Worm (Caenorhabditis elegans) whole organism, L1 larva: ENCODE measurements around the gene lin-56.
"Not testable (repeated sequence)": the region's sequence is repeated elsewhere in the genome, so short reads cannot be mapped to it uniquely, and the experiment has no call there.

Experiments
- C04F5.9 ChIP-seq: sonication (generic microtip); optimal IDR thresholded peaks from 2 replicates; lab custom pipeline; 2016; ENCODE audit warnings: missing genetic modification characterization, missing compliant biosample characterization
- C34B4.2 ChIP-seq: sonication (generic microtip); optimal IDR thresholded peaks from 2 replicates; lab custom pipeline; 2017; ENCODE audit warnings: mild to moderate bottlenecking, missing genetic modification characterization, missing compliant biosample characterization
- F16B12.6 ChIP-seq: fragments of 150-350 bp; optimal IDR thresholded peaks from 2 replicates; lab custom pipeline; 2014; ENCODE audit warnings: missing biosample characterization, missing genetic modification characterization
- ceh-63 ChIP-seq: fragments of 200-800 bp; sonication (Bioruptor generic); optimal IDR thresholded peaks from 2 replicates; lab custom pipeline; 2018; ENCODE audit warnings: mild to moderate bottlenecking, missing genetic modification characterization, missing compliant biosample characterization
- ces-1 ChIP-seq: fragments of 150-350 bp; optimal IDR thresholded peaks from 2 replicates; lab custom pipeline; 2014; ENCODE audit warnings: missing biosample characterization, missing genetic modification reagents, missing genetic modification characterization
- dpl-1 ChIP-seq, 3 experiments: fragments of 150-350 bp in 2 of 3; sonication (generic microtip) in 1 of 3; optimal IDR thresholded peaks; 2 replicates each; lab custom pipeline; 2014 to 2017; ENCODE audit warnings: missing biosample characterization in 3 of 3, missing genetic modification characterization in 3 of 3, missing genetic modification reagents in 3 of 3
- efl-1 ChIP-seq, 4 experiments: fragments of 150-350 bp; optimal IDR thresholded peaks in 3 of 4; peaks in 1 of 4; 1 replicate in 1 of 4; 2 replicates in 3 of 4; lab custom pipeline; 2014; ENCODE audit warnings: missing biosample characterization in 2 of 4, missing genetic modification characterization in 2 of 4, missing genetic modification reagents in 2 of 4
- efl-3 ChIP-seq: fragments of 200-800 bp; sonication (Bioruptor generic); optimal IDR thresholded peaks from 2 replicates; lab custom pipeline; 2018; ENCODE audit warnings: mild to moderate bottlenecking, missing genetic modification characterization, missing compliant biosample characterization
- egl-13 ChIP-seq: sonication (generic microtip); optimal IDR thresholded peaks from 2 replicates; lab custom pipeline; 2016; ENCODE audit warnings: missing genotype, missing genetic modification reagents, missing genetic modification characterization, missing compliant biosample characterization
- elt-2 ChIP-seq: sonication (generic microtip); optimal IDR thresholded peaks from 2 replicates; lab custom pipeline; 2016; ENCODE audit warnings: missing genetic modification characterization, mild to moderate bottlenecking, inconsistent platforms, missing compliant biosample characterization, missing genetic modification reagents
- isw-1 ChIP-seq: fragments of 200-800 bp; sonication (Bioruptor generic); IDR thresholded peaks from 2 replicates; pipeline ENCODE4 v1.3.6; 2022; ENCODE audit warnings: missing genetic modification characterization, missing compliant biosample characterization
- lin-13 ChIP-seq: fragments of 150-350 bp; optimal IDR thresholded peaks from 2 replicates; lab custom pipeline; 2014; ENCODE audit warnings: missing biosample characterization, missing genetic modification reagents, missing genetic modification characterization
- lin-14 ChIP-seq: fragments of 200-800 bp; sonication (Bioruptor generic); optimal IDR thresholded peaks from 2 replicates; lab custom pipeline; 2018; ENCODE audit warnings: mild to moderate bottlenecking, missing genetic modification characterization, moderate library complexity, missing compliant biosample characterization
- lin-15B ChIP-seq: fragments of 150-350 bp; sonication (generic microtip); optimal IDR thresholded peaks from 3 replicates; lab custom pipeline; 2014; ENCODE audit warnings: missing biosample characterization, missing genetic modification characterization
- lin-35 ChIP-seq, 2 experiments: fragments of 150-350 bp; optimal IDR thresholded peaks; 2 replicates each; lab custom pipeline; 2014; ENCODE audit warnings: missing biosample characterization in 2 of 2, missing genetic modification characterization in 2 of 2, missing genetic modification reagents in 2 of 2
- lin-39 ChIP-seq: fragments of 150-350 bp; optimal IDR thresholded peaks from 2 replicates; lab custom pipeline; 2014; ENCODE audit warnings: missing biosample characterization, missing genetic modification reagents, missing genetic modification characterization
- lsy-2 ChIP-seq, 2 experiments: fragments of 150-350 bp; optimal IDR thresholded peaks; 2 replicates each; lab custom pipeline; 2014; ENCODE audit warnings: missing biosample characterization in 2 of 2, missing genetic modification characterization in 2 of 2
- mep-1 ChIP-seq: fragments of 150-350 bp; optimal IDR thresholded peaks from 2 replicates; lab custom pipeline; 2014; ENCODE audit warnings: missing biosample characterization, missing genetic modification characterization
- nhr-11 ChIP-seq: fragments of 150-350 bp; optimal IDR thresholded peaks from 2 replicates; lab custom pipeline; 2014; ENCODE audit warnings: missing biosample characterization, missing genetic modification characterization
- nhr-12 ChIP-seq: sonication (generic microtip); optimal IDR thresholded peaks from 2 replicates; lab custom pipeline; 2017; ENCODE audit warnings: missing biosample characterization, missing genetic modification characterization
- nhr-237 ChIP-seq: fragments of 150-350 bp; optimal IDR thresholded peaks from 2 replicates; lab custom pipeline; 2014; ENCODE audit warnings: missing biosample characterization, missing genetic modification characterization
- nhr-47 ChIP-seq: sonication (generic microtip); optimal IDR thresholded peaks from 2 replicates; lab custom pipeline; 2016; ENCODE audit warnings: mild to moderate bottlenecking, missing genetic modification characterization, moderate library complexity, missing compliant biosample characterization
- nhr-71 ChIP-seq: sonication (generic microtip); optimal IDR thresholded peaks from 2 replicates; lab custom pipeline; 2016; ENCODE audit warnings: mild to moderate bottlenecking, missing genetic modification characterization, moderate library complexity, missing compliant biosample characterization
- nhr-90 ChIP-seq: sonication (generic microtip); optimal IDR thresholded peaks from 2 replicates; lab custom pipeline; 2016; ENCODE audit warnings: mild to moderate bottlenecking, missing genetic modification characterization, missing compliant biosample characterization; ENCODE audit not compliant: poor library complexity
- pqm-1 ChIP-seq: sonication (generic microtip); optimal IDR thresholded peaks from 3 replicates; lab custom pipeline; 2017; ENCODE audit warnings: missing biosample characterization, missing genetic modification characterization
- snpc-4 ChIP-seq: fragments of 150-350 bp; optimal IDR thresholded peaks from 2 replicates; lab custom pipeline; 2014; ENCODE audit warnings: missing biosample characterization, missing genetic modification characterization
- sup-37 ChIP-seq: fragments of 200-800 bp; sonication (Bioruptor generic); optimal IDR thresholded peaks from 2 replicates; lab custom pipeline; 2018; ENCODE audit warnings: mild to moderate bottlenecking, missing genetic modification characterization, missing compliant biosample characterization
- tlp-1 ChIP-seq: fragments of 150-350 bp; optimal IDR thresholded peaks from 2 replicates; lab custom pipeline; 2014; ENCODE audit warnings: missing biosample characterization, missing genetic modification characterization
- unc-130 ChIP-seq: fragments of 150-350 bp; optimal IDR thresholded peaks from 2 replicates; lab custom pipeline; 2017; ENCODE audit warnings: missing biosample characterization, missing genetic modification characterization, inconsistent platforms
- unc-30 ChIP-seq: sonication (generic microtip); optimal IDR thresholded peaks from 2 replicates; lab custom pipeline; 2017; ENCODE audit warnings: missing biosample characterization, missing genetic modification characterization
- unc-62 ChIP-seq: fragments of 150-350 bp; optimal IDR thresholded peaks from 2 replicates; lab custom pipeline; 2014; ENCODE audit warnings: missing biosample characterization, missing genetic modification reagents, missing genetic modification characterization
- unc-86 ChIP-seq: sonication (generic microtip); optimal IDR thresholded peaks from 2 replicates; lab custom pipeline; 2016; ENCODE audit warnings: missing genetic modification characterization, missing compliant biosample characterization
- unc-98 ChIP-seq: fragments of 200-800 bp; sonication (Bioruptor generic); IDR thresholded peaks from 2 replicates; pipeline ENCODE4 v1.3.6; 2022; ENCODE audit warnings: missing genetic modification characterization, missing compliant biosample characterization
- ztf-4 ChIP-seq: fragments of 150-350 bp; optimal IDR thresholded peaks from 2 replicates; lab custom pipeline; 2014; ENCODE audit warnings: missing biosample characterization, missing genetic modification characterization

Gene lin-56

ce11 chrII:10483860-10484259 lies 34.1 kb downstream of the lin-56 start:
- no peak for TF ChIP-seq lin-13 (GFP tag; lab: Kevin White, UChicago)

DNA sequence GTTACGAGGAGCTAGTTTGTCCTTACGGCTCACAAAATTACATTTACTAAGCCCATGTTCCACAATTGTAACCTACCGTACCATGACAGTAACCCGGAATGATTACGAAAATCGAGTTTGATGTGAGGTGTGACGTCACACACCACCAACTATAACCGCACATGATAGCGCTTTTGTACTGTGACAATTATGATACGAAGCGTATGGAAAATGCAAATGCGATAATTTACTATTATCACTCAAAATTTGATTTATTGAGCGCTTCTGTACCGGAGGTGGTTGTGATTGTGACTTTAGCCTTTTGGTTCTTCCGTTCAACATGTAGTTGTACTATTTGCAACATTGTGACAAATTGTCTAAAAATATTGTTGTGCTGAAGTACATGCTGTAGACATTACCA lies 35.8 kb downstream of the lin-56 start:
- TF ChIP-seq elt-2 (tag; lab: Kevin White, UChicago) (peak; percentile 46), ceh-63 (GFP tag; lab: Kevin White, UChicago) (no peak), lin-15B (tag; lab: Kevin White, UChicago) (no peak), efl-1 (optimal IDR thresholded peaks at IDR 0.05; lab: Kevin White, UChicago) (no peak), efl-1 (GFP tag; optimal IDR thresholded peaks at IDR 0.05 in 1 of 2; lab: Kevin White, UChicago) (peak in 1 of 2 experiments; percentile 86), ztf-4 (tag; lab: Kevin White, UChicago) (no peak)

- no peak for TF ChIP-seq isw-1 (GFP tag; lab: Robert Waterston, UW)
- TF ChIP-seq nhr-11 (tag; lab: Kevin White, UChicago): no peak
- TF ChIP-seq unc-62 (GFP tag; lab: Kevin White, UChicago): no peak
- TF ChIP-seq F16B12.6: no peak
These were observed 36.9 kb downstream of the lin-56 start, which contains the start of gene ZK666.15 for ce11 chrII:10486738-10487137. Gene ZK666.15 (plus strand): TSS chrII:10487038.

- TF ChIP-seq nhr-12 (tag; lab: Kevin White, UChicago): no peak
- no peak for TF ChIP-seq nhr-71 (tag; lab: Kevin White, UChicago)
- no peak for TF ChIP-seq nhr-47 (tag; lab: Kevin White, UChicago)
- TF ChIP-seq ceh-63 (GFP tag; lab: Kevin White, UChicago): no peak
- no peak for TF ChIP-seq tlp-1 (tag; lab: Kevin White, UChicago)
- peak; percentile 13 for TF ChIP-seq elt-2 (tag; lab: Kevin White, UChicago)
These were observed 40.5 kb downstream of the lin-56 start, which contains the start of gene clec-61 for ce11 chrII:10490329-10490728. Gene clec-61 (minus strand): TSS chrII:10490537.

ce11 chrII:10493034-10493433 lies 43.2 kb downstream of the lin-56 start, which contains the start of gene ZK666.8:
Gene ZK666.8 (minus strand): TSS chrII:10493134.
- TF ChIP-seq egl-13 (tag; lab: Kevin White, UChicago); nhr-237 (tag; lab: Kevin White, UChicago); mep-1: not testable (repeated sequence)

DNA sequence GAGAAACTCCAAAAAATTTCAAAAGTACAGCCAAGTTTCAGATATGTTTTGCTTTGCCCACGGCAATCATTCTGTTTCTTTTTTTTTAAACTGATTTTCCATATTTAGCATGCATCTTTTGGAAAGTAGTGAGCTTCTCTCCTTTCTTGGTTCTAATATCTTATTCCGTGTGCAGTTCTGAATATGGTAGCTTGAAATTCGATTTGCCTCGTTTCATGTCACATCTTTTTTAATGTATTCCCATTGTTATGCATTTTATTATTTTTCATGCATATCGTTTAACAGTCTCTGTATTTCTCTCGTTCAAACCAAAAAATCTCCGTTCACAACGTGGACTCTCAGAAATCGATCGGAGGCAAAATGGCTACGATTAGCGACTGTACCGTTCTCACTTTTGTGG lies 44.7 kb downstream of the lin-56 start, which contains the start of gene ZK666.14:
Gene ZK666.14, plus strand, starts transcription at position 301 of the 400 bp plus-strand sequence.
- TF ChIP-seq nhr-90 (tag; lab: Kevin White, UChicago): no peak
- TF ChIP-seq lin-35 (GFP tag; optimal IDR thresholded peaks at IDR 0.05; lab: Kevin White, UChicago): no peak
- TF ChIP-seq dpl-1 (GFP tag; optimal IDR thresholded peaks at IDR 0.05; lab: Kevin White, UChicago): no peak
- no peak for TF ChIP-seq unc-130 (tag; lab: Kevin White, UChicago)
- no peak for TF ChIP-seq unc-98 (GFP tag; lab: Robert Waterston, UW)
- TF ChIP-seq C34B4.2 (tag; lab: Kevin White, UChicago): no peak
- TF ChIP-seq lin-39 (tag; lab: Kevin White, UChicago): no peak
- no peak for TF ChIP-seq snpc-4
- no peak for TF ChIP-seq efl-3 (GFP tag; lab: Kevin White, UChicago)
- no peak for TF ChIP-seq pqm-1 (tag; lab: Kevin White, UChicago)
- no peak for TF ChIP-seq lsy-2 (tag; optimal IDR thresholded peaks at IDR 0.05; lab: Kevin White, UChicago)
- TF ChIP-seq ces-1 (GFP tag; lab: Kevin White, UChicago): no peak
- TF ChIP-seq sup-37 (GFP tag; lab: Kevin White, UChicago): no peak
- no peak for TF ChIP-seq unc-30 (tag; lab: Kevin White, UChicago)
- TF ChIP-seq lin-14 (GFP tag; lab: Kevin White, UChicago): no peak
- TF ChIP-seq unc-86 (tag; lab: Kevin White, UChicago): no peak
- TF ChIP-seq C04F5.9 (tag; lab: Kevin White, UChicago): no peak
